Fruit fly (Drosophila melanogaster): Measurements from ENCODE around the gene kst.
A peak's percentile ranks its signal among the peaks of the same experiment; 100 is the strongest.

Gene kst

dm6 chr3L:3388708-3389665 lies 52.3 kb downstream of the kst start:
- peak; percentile 60 for TF ChIP-seq CG1621 (tag; optimal IDR thresholded peaks at IDR 0.05)
- TF ChIP-seq CG11902 (GFP tag; optimal IDR thresholded peaks at IDR 0.05), result peak; percentile 76
- TF ChIP-seq fd85E (GFP tag; optimal IDR thresholded peaks at IDR 0.05), result peak; percentile 47
- peak; percentile 70 for TF ChIP-seq Gug (GFP tag; IDR thresholded peaks at IDR 0.05)
- TF ChIP-seq Met (GFP tag; optimal IDR thresholded peaks at IDR 0.05), result peak; percentile 78
- TF ChIP-seq CG10631 (GFP tag; optimal IDR thresholded peaks at IDR 0.05), result peak; percentile 78
- TF ChIP-seq CG6808 (GFP tag; optimal IDR thresholded peaks at IDR 0.05), result peak; percentile 69
- TF ChIP-seq OdsH (GFP tag; optimal IDR thresholded peaks at IDR 0.05), result peak; percentile 65
- peak; percentile 44 for TF ChIP-seq Blimp-1 (GFP tag; optimal IDR thresholded peaks at IDR 0.05)
- peak; percentile 60 for TF ChIP-seq CG8319 (GFP tag; optimal IDR thresholded peaks at IDR 0.05)
- peak; percentile 20 for TF ChIP-seq fd59A (GFP tag; optimal IDR thresholded peaks at IDR 0.05)
- peak; percentile 39 for TF ChIP-seq CG8632 (GFP tag; optimal IDR thresholded peaks at IDR 0.05)
- TF ChIP-seq Eip75B (GFP tag; optimal IDR thresholded peaks at IDR 0.05), result peak; percentile 76
- peak; percentile 90 for TF ChIP-seq topi (GFP tag; optimal IDR thresholded peaks at IDR 0.05)
- peak; percentile 66 for TF ChIP-seq CG11762 (GFP tag; optimal IDR thresholded peaks at IDR 0.05; ENCODE audit: insufficient read depth)
- peak; percentile 70 for TF ChIP-seq svp (GFP tag)
- TF ChIP-seq dac (GFP tag; optimal IDR thresholded peaks at IDR 0.05), result peak; percentile 34
- TF ChIP-seq Eip78C (GFP tag), result peak; percentile 89
- TF ChIP-seq Hr38 (GFP tag; optimal IDR thresholded peaks at IDR 0.05), result no peak
- TF ChIP-seq CG8119 (GFP tag; IDR thresholded peaks at IDR 0.05), result peak; percentile 73
- peak; percentile 80 for TF ChIP-seq Hr39 (GFP tag; optimal IDR thresholded peaks at IDR 0.05)
- TF ChIP-seq salr (GFP tag; optimal IDR thresholded peaks at IDR 0.05), result peak; percentile 46 to 52
- peak; percentile 70 for TF ChIP-seq CG7368 (GFP tag; optimal IDR thresholded peaks at IDR 0.05)
- TF ChIP-seq Sox15 (GFP tag; optimal IDR thresholded peaks at IDR 0.05), result peak; percentile 46
- peak; percentile 89 for TF ChIP-seq eg (GFP tag; IDR thresholded peaks at IDR 0.05)
- TF ChIP-seq CG6276 (GFP tag; optimal IDR thresholded peaks at IDR 0.05), result peak; percentile 66
- TF ChIP-seq Hr4 (GFP tag; optimal IDR thresholded peaks at IDR 0.05), result peak; percentile 54
- peak; percentile 41 for TF ChIP-seq CG16779 (tag; optimal IDR thresholded peaks at IDR 0.05)
- peak; percentile 77 for TF ChIP-seq Sox102F (GFP tag; optimal IDR thresholded peaks at IDR 0.05)
- peak; percentile 76 for TF ChIP-seq Sox14 (GFP tag; optimal IDR thresholded peaks at IDR 0.05)
- peak; percentile 82 for TF ChIP-seq vri (GFP tag; optimal IDR thresholded peaks at IDR 0.05)
- TF ChIP-seq CG31627 (GFP tag; optimal IDR thresholded peaks at IDR 0.05), result peak; percentile 76
- peak; percentile 74 for TF ChIP-seq acj6 (GFP tag; optimal IDR thresholded peaks at IDR 0.05)
- peak; percentile 27 to 90 for TF ChIP-seq ss (GFP tag; optimal IDR thresholded peaks at IDR 0.05)
- TF ChIP-seq Smox (GFP tag; optimal IDR thresholded peaks at IDR 0.05), result peak; percentile 62
- peak; percentile 71 for TF ChIP-seq Ets96B (tag; optimal IDR thresholded peaks at IDR 0.05)
- TF ChIP-seq lz (GFP tag; optimal IDR thresholded peaks at IDR 0.05), result peak; percentile 82
- TF ChIP-seq dsx (GFP tag; optimal IDR thresholded peaks at IDR 0.05; ENCODE audit: poor library complexity, severe bottlenecking), result peak; percentile 64
- peak; percentile 76 for TF ChIP-seq esn (GFP tag; optimal IDR thresholded peaks at IDR 0.05)
- peak; percentile 83 for TF ChIP-seq CG15336 (GFP tag; IDR thresholded peaks at IDR 0.05)
- peak; percentile 74 for TF ChIP-seq CG11294 (GFP tag; IDR thresholded peaks at IDR 0.05)
- peak; percentile 81 for TF ChIP-seq CG3032 (tag; optimal IDR thresholded peaks at IDR 0.05)
- peak; percentile 75 for TF ChIP-seq Ets21C (GFP tag; optimal IDR thresholded peaks at IDR 0.05)
- TF ChIP-seq fkh (GFP tag; optimal IDR thresholded peaks at IDR 0.05), result peak; percentile 41
- TF ChIP-seq CG10669 (GFP tag; optimal IDR thresholded peaks at IDR 0.05), result peak; percentile 67
- TF ChIP-seq Eip93F (GFP tag; optimal IDR thresholded peaks at IDR 0.05), result peak; percentile 44
- TF ChIP-seq net (GFP tag; optimal IDR thresholded peaks at IDR 0.05), result peak; percentile 34
- peak; percentile 90 for TF ChIP-seq cyc (GFP tag; optimal IDR thresholded peaks at IDR 0.05)
- peak; percentile 89 for TF ChIP-seq CG6163 (GFP tag; IDR thresholded peaks at IDR 0.05)

Measured in whole organism, prepupa.